Worm (Caenorhabditis elegans) whole organism, early embryonic: ENCODE results near the gene cnc-8.

Experiments used
- B0310.2 ChIP-seq: sonication (generic microtip); optimal IDR thresholded peaks from 2 replicates; lab custom pipeline; 2016; ENCODE audit warnings: mild to moderate bottlenecking, missing genetic modification characterization, missing compliant biosample characterization
- F13C5.2 ChIP-seq: sonication (generic microtip); optimal IDR thresholded peaks from 2 replicates; lab custom pipeline; 2017; ENCODE audit warnings: mild to moderate bottlenecking, missing genetic modification characterization, inconsistent platforms, missing compliant biosample characterization
- aly-1 ChIP-seq: sonication (generic microtip); optimal IDR thresholded peaks from 2 replicates; lab custom pipeline; 2016; ENCODE audit warnings: missing genetic modification characterization, missing compliant biosample characterization
- ama-1 ChIP-seq: fragments of 150-350 bp; optimal IDR thresholded peaks from 2 replicates; lab custom pipeline; 2014
- ceh-13 ChIP-seq: fragments of 200-800 bp; sonication (Bioruptor generic); optimal IDR thresholded peaks from 2 replicates; lab custom pipeline; 2018; ENCODE audit warnings: mild to moderate bottlenecking, missing genetic modification characterization, missing compliant biosample characterization
- ceh-36 ChIP-seq: sonication (generic microtip); optimal IDR thresholded peaks from 2 replicates; lab custom pipeline; 2016; ENCODE audit warnings: missing genetic modification characterization, inconsistent platforms, missing compliant biosample characterization
- ets-7 ChIP-seq: sonication (generic microtip); optimal IDR thresholded peaks from 2 replicates; lab custom pipeline; 2016; ENCODE audit warnings: missing genotype, missing genetic modification characterization, missing compliant biosample characterization
- flt-1 ChIP-seq: fragments of 200-800 bp; sonication (Bioruptor generic); IDR thresholded peaks from 2 replicates; pipeline ENCODE4 v1.3.6; 2022; ENCODE audit warnings: missing genetic modification characterization, missing compliant biosample characterization
- hmbx-1 ChIP-seq: sonication (generic microtip); optimal IDR thresholded peaks from 2 replicates; lab custom pipeline; 2016; ENCODE audit warnings: mild to moderate bottlenecking, missing genetic modification characterization, missing compliant biosample characterization
- hmg-4 ChIP-seq: fragments of 200-800 bp; sonication (Bioruptor generic); optimal IDR thresholded peaks from 2 replicates; lab custom pipeline; 2018; ENCODE audit warnings: mild to moderate bottlenecking, missing genetic modification characterization, missing compliant biosample characterization
- hnd-1 ChIP-seq: sonication (generic microtip); optimal IDR thresholded peaks from 2 replicates; lab custom pipeline; 2016; ENCODE audit warnings: missing genetic modification characterization, missing compliant biosample characterization
- pes-1 ChIP-seq: fragments of 200-800 bp; sonication (Bioruptor generic); IDR thresholded peaks from 2 replicates; pipeline ENCODE4 v1.3.6; 2022; ENCODE audit warnings: missing genetic modification reagents, missing genetic modification characterization, missing compliant biosample characterization
- scrt-1 ChIP-seq: fragments of 200-800 bp; sonication (Bioruptor generic); IDR thresholded peaks from 2 replicates; pipeline ENCODE4 v1.3.6; 2022; ENCODE audit warnings: missing genetic modification characterization, missing compliant biosample characterization
- sea-1 ChIP-seq: fragments of 200-800 bp; sonication (Bioruptor generic); conservative IDR thresholded peaks from 2 replicates; pipeline ENCODE4 v1.3.6; 2022; ENCODE audit warnings: missing genetic modification characterization, missing compliant biosample characterization
- tbx-11 ChIP-seq: fragments of 200-800 bp; sonication (Bioruptor generic); IDR thresholded peaks from 2 replicates; pipeline ENCODE4 v1.3.6; 2022; ENCODE audit warnings: missing genetic modification characterization, missing compliant biosample characterization
- tbx-37 ChIP-seq: fragments of 200-800 bp; sonication (Bioruptor generic); conservative IDR thresholded peaks from 2 replicates; pipeline ENCODE4 v1.3.6; 2022; ENCODE audit warnings: missing genetic modification reagents, missing genetic modification characterization, missing compliant biosample characterization
- tra-4 ChIP-seq: sonication (generic microtip); optimal IDR thresholded peaks from 2 replicates; lab custom pipeline; 2017; ENCODE audit warnings: missing genetic modification characterization, missing compliant biosample characterization

The cnc-8 gene

ce11 chrX:10306289-10306688 is at the start of gene cnc-8:
Gene cnc-8, plus strand, starts transcription at chrX:10306595.
- TF ChIP-seq aly-1 (tag; lab: Kevin White, UChicago), result no peak
- no peak for TF ChIP-seq ets-7
- TF ChIP-seq ama-1 (lab: Kevin White, UChicago), result no peak

- TF ChIP-seq hnd-1 (tag; lab: Kevin White, UChicago), result no peak
Measured at ce11 chrX:10260035-10260434, 46.4 kb upstream of the cnc-8 start, which contains the start of gene C32A9.1. Gene C32A9.1, minus strand, starts transcription at chrX:10260135.

- TF ChIP-seq tbx-37 (GFP tag; lab: Robert Waterston, UW) (no peak), pes-1 (GFP tag; lab: Robert Waterston, UW) (no peak), tbx-11 (GFP tag; lab: Robert Waterston, UW) (no peak), B0310.2 (tag; lab: Kevin White, UChicago) (no peak), ama-1 (lab: Kevin White, UChicago) (no peak), sea-1 (GFP tag; lab: Robert Waterston, UW) (no peak), hmg-4 (GFP tag; lab: Kevin White, UChicago) (no peak), aly-1 (tag; lab: Kevin White, UChicago) (no peak), tra-4 (tag; lab: Kevin White, UChicago) (no peak), ets-7 (no peak), scrt-1 (GFP tag; lab: Robert Waterston, UW) (no peak), F13C5.2 (tag; lab: Kevin White, UChicago) (no peak), flt-1 (no peak), hnd-1 (tag; lab: Kevin White, UChicago) (no peak), hmbx-1 (tag; lab: Kevin White, UChicago) (no peak), ceh-13 (GFP tag; lab: Kevin White, UChicago) (no peak)
Measured at ce11 chrX:10262299-10262698, 44.1 kb upstream of the cnc-8 start.

DNA sequence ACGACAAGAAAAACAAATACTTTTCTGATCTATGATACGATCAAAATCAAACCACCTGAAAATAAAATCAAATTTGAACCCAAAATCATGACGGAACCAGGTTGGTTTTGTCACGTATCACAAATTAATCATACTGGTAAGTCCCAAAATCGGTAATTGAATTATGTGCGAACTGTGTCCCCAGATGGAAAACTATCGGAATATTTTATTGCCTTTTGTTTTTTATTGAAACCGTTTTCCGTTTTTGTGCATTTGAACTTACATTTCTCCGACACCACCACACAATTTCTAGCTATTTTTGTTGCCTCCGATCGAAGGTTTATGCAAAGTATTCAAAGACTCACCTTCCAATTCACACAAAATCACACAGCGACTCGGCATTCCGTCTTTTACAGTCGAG is 33.0 kb upstream of the cnc-8 start, which contains the start of gene F41E7.2:
Gene F41E7.2, plus strand, starts transcription at position 301 of the 400 bp plus-strand sequence.
- TF ChIP-seq pes-1 (GFP tag; lab: Robert Waterston, UW) (no peak), hmg-4 (GFP tag; lab: Kevin White, UChicago) (no peak), ceh-13 (GFP tag; lab: Kevin White, UChicago) (no peak), tra-4 (tag; lab: Kevin White, UChicago) (no peak), aly-1 (tag; lab: Kevin White, UChicago) (no peak), flt-1 (no peak), sea-1 (GFP tag; lab: Robert Waterston, UW) (no peak), tbx-11 (GFP tag; lab: Robert Waterston, UW) (no peak), F13C5.2 (tag; lab: Kevin White, UChicago) (no peak), scrt-1 (GFP tag; lab: Robert Waterston, UW) (no peak), B0310.2 (tag; lab: Kevin White, UChicago) (no peak), ceh-36 (tag; lab: Kevin White, UChicago) (no peak), tbx-37 (GFP tag; lab: Robert Waterston, UW) (no peak), ama-1 (lab: Kevin White, UChicago) (no peak), hnd-1 (tag; lab: Kevin White, UChicago) (no peak), hmbx-1 (tag; lab: Kevin White, UChicago) (no peak), ets-7 (no peak)

- TF ChIP-seq B0310.2 (tag; lab: Kevin White, UChicago) (no peak), F13C5.2 (tag; lab: Kevin White, UChicago) (no peak), ets-7 (no peak), hmg-4 (GFP tag; lab: Kevin White, UChicago) (no peak), tbx-11 (GFP tag; lab: Robert Waterston, UW) (no peak), sea-1 (GFP tag; lab: Robert Waterston, UW) (no peak), flt-1 (no peak), ceh-13 (GFP tag; lab: Kevin White, UChicago) (no peak), hmbx-1 (tag; lab: Kevin White, UChicago) (no peak), ama-1 (lab: Kevin White, UChicago) (no peak), scrt-1 (GFP tag; lab: Robert Waterston, UW) (no peak), aly-1 (tag; lab: Kevin White, UChicago) (no peak), ceh-36 (tag; lab: Kevin White, UChicago) (no peak), pes-1 (GFP tag; lab: Robert Waterston, UW) (no peak), tbx-37 (GFP tag; lab: Robert Waterston, UW) (no peak)
Measured at ce11 chrX:10274470-10274869, 31.9 kb upstream of the cnc-8 start.

ce11 chrX:10277118-10277517 is 29.3 kb upstream of the cnc-8 start:
- TF ChIP-seq sea-1 (GFP tag; lab: Robert Waterston, UW) (no peak), tbx-37 (GFP tag; lab: Robert Waterston, UW) (no peak), tbx-11 (GFP tag; lab: Robert Waterston, UW) (no peak), pes-1 (GFP tag; lab: Robert Waterston, UW) (no peak), tra-4 (tag; lab: Kevin White, UChicago) (no peak), B0310.2 (tag; lab: Kevin White, UChicago) (no peak), F13C5.2 (tag; lab: Kevin White, UChicago) (no peak), hmg-4 (GFP tag; lab: Kevin White, UChicago) (no peak), hnd-1 (tag; lab: Kevin White, UChicago) (no peak), ceh-36 (tag; lab: Kevin White, UChicago) (no peak), scrt-1 (GFP tag; lab: Robert Waterston, UW) (no peak), ceh-13 (GFP tag; lab: Kevin White, UChicago) (no peak), flt-1 (no peak), ets-7 (no peak), ama-1 (lab: Kevin White, UChicago) (no peak), aly-1 (tag; lab: Kevin White, UChicago) (no peak), hmbx-1 (tag; lab: Kevin White, UChicago) (no peak)

- TF ChIP-seq aly-1 (tag; lab: Kevin White, UChicago) (no peak), ceh-36 (tag; lab: Kevin White, UChicago) (no peak), B0310.2 (tag; lab: Kevin White, UChicago) (no peak), ceh-13 (GFP tag; lab: Kevin White, UChicago) (no peak), tra-4 (tag; lab: Kevin White, UChicago) (no peak), hnd-1 (tag; lab: Kevin White, UChicago) (no peak), pes-1 (GFP tag; lab: Robert Waterston, UW) (no peak)
Measured at ce11 chrX:10279299-10279698, 27.1 kb upstream of the cnc-8 start, which contains the start of gene slc-9B.1. Gene slc-9B.1, plus strand, starts transcription at chrX:10279599.
